Worm (Caenorhabditis elegans) whole organism, late embryonic: ENCODE results near the gene ZK1240.1.

Source experiments
- ahr-1 ChIP-seq: sonication (generic microtip); optimal IDR thresholded peaks from 2 replicates; lab custom pipeline; 2016; ENCODE audit warnings: missing genetic modification characterization, missing compliant biosample characterization
- ceh-48 ChIP-seq: sonication (generic microtip); optimal IDR thresholded peaks from 2 replicates; lab custom pipeline; 2016; ENCODE audit warnings: missing genetic modification characterization, inconsistent platforms, missing compliant biosample characterization
- ceh-9 ChIP-seq: sonication (generic microtip); optimal IDR thresholded peaks from 2 replicates; lab custom pipeline; 2016; ENCODE audit warnings: mild to moderate bottlenecking, missing genetic modification characterization, inconsistent platforms, missing compliant biosample characterization
- nfya-1 ChIP-seq: sonication (generic microtip); optimal IDR thresholded peaks from 2 replicates; lab custom pipeline; 2017; ENCODE audit warnings: missing genetic modification characterization, mild to moderate bottlenecking, missing compliant biosample characterization, antibody characterized with exemption, moderate library complexity
- nhr-11 ChIP-seq: fragments of 150-350 bp; optimal IDR thresholded peaks from 2 replicates; lab custom pipeline; 2014; ENCODE audit warnings: missing biosample characterization, missing genetic modification characterization
- pqm-1 ChIP-seq: sonication (generic microtip); optimal IDR thresholded peaks from 2 replicates; lab custom pipeline; 2016; ENCODE audit warnings: missing genetic modification characterization, missing compliant biosample characterization
- rnt-1 ChIP-seq: sonication (generic microtip); optimal IDR thresholded peaks from 2 replicates; lab custom pipeline; 2016; ENCODE audit warnings: missing genetic modification characterization, missing compliant biosample characterization

DNA sequence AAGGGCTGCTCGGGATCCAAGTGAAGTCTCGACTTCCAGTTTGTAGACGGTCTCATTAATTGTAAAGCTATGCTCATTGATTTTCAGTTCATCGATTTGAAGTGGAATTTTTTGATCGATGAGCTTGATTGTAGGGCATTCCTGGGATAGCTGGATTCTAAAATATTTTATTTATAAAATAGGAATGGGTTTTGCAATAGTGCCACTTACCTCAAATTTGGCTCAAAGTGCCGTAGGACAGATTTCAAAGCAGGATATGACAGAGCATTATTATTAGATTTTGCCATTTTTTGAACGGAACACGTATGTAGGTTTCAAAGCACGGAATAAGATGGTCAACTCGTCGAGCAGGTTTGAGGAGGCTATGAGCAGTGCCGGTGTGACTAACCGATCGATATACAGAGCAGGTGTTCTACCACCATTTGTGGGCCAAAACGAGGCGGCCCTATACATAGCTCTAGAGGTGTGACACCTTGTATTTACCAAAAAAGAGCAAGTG lies 33.3 kb upstream of the ZK1240.1 start, which contains the start of gene fbxc-25:
- TF ChIP-seq pqm-1 (tag; lab: Kevin White, UChicago) (no peak), ahr-1 (tag; lab: Kevin White, UChicago) (no peak), nhr-11 (no peak), ceh-9 (no peak), nfya-1 (no peak), ceh-48 (tag; lab: Kevin White, UChicago) (no peak), rnt-1 (tag; lab: Kevin White, UChicago) (no peak)
